Fruit fly (Drosophila melanogaster): Measurements from ENCODE around the gene CG33965.

dm6 chr3L:1218596-1218995 lies 14.1 kb upstream of the CG33965 start, which contains the start of gene LysP:
- TF ChIP-seq CG8478 (optimal IDR thresholded peaks at IDR 0.05) (no peak), pan (optimal IDR thresholded peaks at IDR 0.05) (no peak), psq (optimal IDR thresholded peaks at IDR 0.05) (no peak), usp (GFP tag; optimal IDR thresholded peaks at IDR 0.05) (no peak)
